Fruit fly (Drosophila melanogaster): Measurements from ENCODE around the gene Nubp2.
A peak's percentile ranks its signal among the peaks of the same experiment; 100 is the strongest.

Gene Nubp2

dm6 chr3L:20526196-20526740, at the start of gene Nubp2:
Gene Nubp2, plus strand, starts transcription at chr3L:20526576.
- TF ChIP-seq CG14014 (GFP tag; IDR thresholded peaks at IDR 0.05) (peak; percentile 91), CG17829 (tag; optimal IDR thresholded peaks at IDR 0.05) (peak; percentile 97), CG9932 (GFP tag; IDR thresholded peaks at IDR 0.05) (peak; percentile 97), CG8478 (optimal IDR thresholded peaks at IDR 0.05) (no peak), cad (GFP tag; optimal IDR thresholded peaks at IDR 0.05) (no peak), sim (GFP tag; IDR thresholded peaks at IDR 0.05) (peak; percentile 84), CG17361 (GFP tag; IDR thresholded peaks at IDR 0.05) (peak; percentile 99), sima (GFP tag; optimal IDR thresholded peaks at IDR 0.05) (peak; percentile 70), CG3281 (GFP tag; optimal IDR thresholded peaks at IDR 0.05) (peak; percentile 96), ttk (GFP tag; IDR thresholded peaks at IDR 0.05) (peak; percentile 89), sob (GFP tag; IDR thresholded peaks at IDR 0.05) (peak; percentile 94), CG15479 (GFP tag; optimal IDR thresholded peaks at IDR 0.05) (peak; percentile 52), CG6683 (GFP tag; optimal IDR thresholded peaks at IDR 0.05) (peak; percentile 81), dmrt11E (tag; optimal IDR thresholded peaks at IDR 0.05) (peak; percentile 97), Fer1 (GFP tag; optimal IDR thresholded peaks at IDR 0.05) (peak; percentile 93), CG9609 (GFP tag; optimal IDR thresholded peaks at IDR 0.05) (peak; percentile 94), CG6854 (GFP tag; optimal IDR thresholded peaks at IDR 0.05) (peak; percentile 82), eve (GFP tag; optimal IDR thresholded peaks at IDR 0.05) (peak; percentile 79 to 97), CG16779 (GFP tag; IDR thresholded peaks at IDR 0.05) (peak; percentile 82), unpg (GFP tag; optimal IDR thresholded peaks at IDR 0.05) (peak; percentile 95), wdn (GFP tag; IDR thresholded peaks at IDR 0.05) (peak; percentile 85), HLH4C (GFP tag; IDR thresholded peaks at IDR 0.05; ENCODE audit: partially characterized antibody) (no peak), CG6689 (GFP tag; IDR thresholded peaks at IDR 0.05) (peak; percentile 98), Gsc (GFP tag; IDR thresholded peaks at IDR 0.05) (no peak; the same call in 1 of the 2 replicates), CG13624 (GFP tag; optimal IDR thresholded peaks at IDR 0.05) (peak; percentile 92), CHES-1-like (GFP tag; optimal IDR thresholded peaks at IDR 0.05) (peak; percentile 94), en (GFP tag; optimal IDR thresholded peaks at IDR 0.05) (peak; percentile 63), Scr (GFP tag; IDR thresholded peaks at IDR 0.05; ENCODE audit: partially characterized antibody) (no peak), Oaz (GFP tag; IDR thresholded peaks at IDR 0.05) (peak; percentile 88), crp (GFP tag; optimal IDR thresholded peaks at IDR 0.05) (peak; percentile 92 to 96), Bteb2 (GFP tag; optimal IDR thresholded peaks at IDR 0.05) (peak; percentile 94), Opbp (GFP tag; IDR thresholded peaks at IDR 0.05; ENCODE audit: partially characterized antibody) (no peak), cg (GFP tag; optimal IDR thresholded peaks at IDR 0.05) (no peak), gfzf (GFP tag; optimal IDR thresholded peaks at IDR 0.05) (peak; percentile 14), lab (GFP tag; optimal IDR thresholded peaks at IDR 0.05) (peak; percentile 96), stc (GFP tag; IDR thresholded peaks at IDR 0.05) (peak; percentile 89), pita (GFP tag; optimal IDR thresholded peaks at IDR 0.05) (no peak), ac (GFP tag; optimal IDR thresholded peaks at IDR 0.05) (peak; percentile 83), so (GFP tag; IDR thresholded peaks at IDR 0.05) (peak; percentile 87), CG13123 (GFP tag; optimal IDR thresholded peaks at IDR 0.05) (peak; percentile 93), tio (GFP tag; optimal IDR thresholded peaks at IDR 0.05) (peak; percentile 97), bab2 (GFP tag; optimal IDR thresholded peaks at IDR 0.05) (peak; percentile 94), Ptx1 (GFP tag; IDR thresholded peaks at IDR 0.05) (peak; percentile 94), CG11504 (tag; optimal IDR thresholded peaks at IDR 0.05) (peak; percentile 95), Xbp1 (GFP tag; optimal IDR thresholded peaks at IDR 0.05) (peak; percentile 98), bbx (GFP tag; IDR thresholded peaks at IDR 0.05; ENCODE audit: partially characterized antibody) (no peak), Asciz (GFP tag; optimal IDR thresholded peaks at IDR 0.05) (peak; percentile 86), Mrtf (GFP tag; IDR thresholded peaks at IDR 0.05) (peak; percentile 89), CG14710 (tag; optimal IDR thresholded peaks at IDR 0.05) (peak; percentile 97), CG1647 (GFP tag; optimal IDR thresholded peaks at IDR 0.05) (peak; percentile 92), tin (GFP tag; optimal IDR thresholded peaks at IDR 0.05) (peak; percentile 97)

All from whole organism, embryonic.